Fruit fly (Drosophila melanogaster): ENCODE results near the gene CG17325.

The CG17325 gene

DNA sequence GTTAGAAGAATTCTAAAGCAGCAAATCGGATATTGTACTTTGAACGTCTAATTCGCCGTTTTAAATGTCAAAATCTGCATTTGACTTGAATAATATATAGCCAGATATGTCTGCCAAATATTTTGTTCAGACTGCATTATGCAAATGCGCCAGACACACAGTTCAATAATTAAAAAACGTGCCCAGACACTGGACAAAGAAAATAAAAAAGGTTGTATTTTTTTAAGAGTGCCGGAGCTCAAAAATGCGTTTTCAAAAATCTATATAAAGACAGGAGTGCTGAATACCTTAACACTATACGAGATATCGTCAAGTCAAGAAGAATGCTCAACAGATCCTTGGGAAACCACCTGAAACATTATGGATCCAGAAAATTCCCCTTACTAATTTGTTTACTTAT lies at the start of gene CG17325, which contains the start of gene CG42305:
CG17325 (plus strand) TSS at position 301 of the 400 bp plus-strand sequence.
CG42305 (plus strand) TSS at position 301 of the 400 bp plus-strand sequence.
- no peak for TF ChIP-seq noc (tag; optimal IDR thresholded peaks at IDR 0.05)

DNA sequence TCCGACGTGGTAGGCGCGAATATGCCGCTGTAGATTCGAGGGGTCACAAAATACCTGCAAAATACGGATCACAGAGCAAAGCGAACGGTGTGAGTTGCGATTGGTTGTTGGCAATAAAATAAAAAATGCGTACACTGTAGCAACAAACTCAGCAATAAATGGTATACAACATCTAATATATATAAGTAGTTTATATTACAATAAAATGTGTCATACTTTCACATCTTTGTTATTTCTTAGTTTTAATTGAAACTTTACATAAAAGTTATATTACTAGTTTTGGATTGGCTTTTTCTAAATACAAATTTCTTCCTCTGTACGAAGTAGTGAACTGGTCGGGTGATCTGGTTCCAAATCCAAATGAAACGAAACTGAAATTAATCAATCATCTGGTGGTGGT lies 46.7 kb upstream of the CG17325 start:
- TF ChIP-seq noc (tag; optimal IDR thresholded peaks at IDR 0.05): no peak

DNA sequence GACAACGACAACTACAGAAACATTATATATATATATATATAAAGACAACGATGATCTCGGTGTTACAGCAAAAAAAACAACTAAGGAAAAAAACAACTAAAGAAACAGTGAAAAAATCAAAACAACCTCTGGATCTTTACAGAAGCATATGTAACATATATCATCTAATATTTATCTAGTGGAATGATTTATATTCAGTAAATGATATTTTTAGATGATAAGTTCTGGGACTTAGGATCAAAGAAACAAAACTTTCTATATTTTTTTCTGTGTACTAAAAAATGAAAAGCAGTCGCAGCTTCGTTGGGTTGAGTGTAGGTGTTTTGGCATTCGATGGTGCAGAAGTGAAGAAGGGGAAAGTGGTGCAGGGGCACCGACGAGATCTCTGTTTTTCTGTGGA lies 45.3 kb upstream of the CG17325 start:
- TF ChIP-seq noc (tag; optimal IDR thresholded peaks at IDR 0.05): no peak

DNA sequence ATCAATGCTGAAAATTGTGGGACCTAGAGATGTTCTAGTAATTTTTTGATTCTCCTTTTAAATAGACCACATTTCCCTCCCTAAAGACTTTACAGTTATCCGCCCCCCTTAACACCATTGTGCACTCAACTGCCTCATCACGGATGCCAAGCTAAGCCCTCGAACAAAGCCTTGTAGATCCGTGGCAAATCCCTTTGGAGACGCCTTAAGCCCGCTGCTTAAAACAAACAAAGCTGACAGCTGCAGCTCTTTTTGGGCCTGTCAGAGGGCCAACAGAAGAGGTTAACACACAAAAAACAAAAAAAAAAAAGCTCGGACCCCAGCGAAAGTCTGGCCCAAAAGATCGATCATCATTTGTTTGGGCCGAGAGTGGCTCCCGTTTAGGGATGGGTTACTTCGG lies 44.6 kb upstream of the CG17325 start:
- no peak for TF ChIP-seq noc (tag; optimal IDR thresholded peaks at IDR 0.05)

DNA sequence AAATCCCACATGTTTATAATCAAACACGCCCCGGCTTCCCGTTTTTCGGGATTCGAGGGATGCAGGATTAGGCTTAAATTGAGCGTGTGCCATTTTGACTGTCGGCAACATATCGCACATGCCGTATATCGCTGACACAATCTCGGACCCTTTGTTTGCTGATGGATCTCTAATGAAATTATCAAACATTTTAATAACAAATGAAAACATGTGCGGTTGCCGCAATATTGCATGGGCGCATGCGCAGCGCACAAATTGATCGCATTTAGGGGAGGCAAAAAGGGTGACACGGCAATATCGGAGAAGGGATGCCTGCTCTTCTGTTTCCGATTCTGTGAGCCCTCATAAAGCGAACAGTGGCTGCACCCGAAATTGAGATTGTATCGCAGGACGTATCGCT lies 37.2 kb upstream of the CG17325 start:
- no peak for TF ChIP-seq noc (tag; optimal IDR thresholded peaks at IDR 0.05)

DNA sequence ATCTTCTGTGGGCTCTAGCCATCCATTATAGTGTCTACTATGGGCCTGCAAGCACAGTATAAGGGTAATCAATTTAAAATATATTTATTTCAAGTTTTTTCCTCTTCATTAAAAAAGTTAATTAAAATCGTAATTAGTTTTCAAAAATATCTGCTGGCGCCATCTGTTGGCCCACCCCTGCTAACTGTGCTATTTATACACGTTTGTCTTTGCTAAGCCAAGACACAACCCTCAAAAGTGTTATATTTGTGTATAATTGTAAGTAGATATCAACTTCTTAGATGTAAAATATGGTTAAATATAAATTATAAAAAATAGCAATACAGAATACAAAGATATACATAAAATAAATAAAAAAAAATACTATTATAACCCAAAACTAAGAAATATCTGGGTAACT lies 35.9 kb upstream of the CG17325 start:
- TF ChIP-seq noc (tag; optimal IDR thresholded peaks at IDR 0.05): no peak

DNA sequence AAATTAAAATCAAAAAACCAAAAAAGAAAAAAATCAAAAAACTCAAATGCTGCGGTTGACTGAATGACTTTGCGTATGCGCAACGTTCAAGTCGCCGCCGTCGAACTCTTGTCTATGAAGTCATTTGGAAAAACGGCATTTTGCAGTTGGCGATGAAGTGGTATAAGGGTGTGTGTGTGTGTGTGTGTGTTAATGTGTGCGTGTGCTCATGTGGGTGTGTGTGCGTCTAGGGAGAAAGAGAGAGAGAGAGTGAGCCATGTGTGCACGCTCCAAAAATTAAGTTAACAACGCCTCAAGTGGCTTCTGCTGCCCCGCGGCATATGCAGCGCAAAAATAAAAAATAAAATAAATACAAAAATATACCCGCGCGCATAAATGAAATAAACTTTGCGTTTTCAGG lies 35.0 kb upstream of the CG17325 start:
- no peak for TF ChIP-seq noc (tag; optimal IDR thresholded peaks at IDR 0.05)

DNA sequence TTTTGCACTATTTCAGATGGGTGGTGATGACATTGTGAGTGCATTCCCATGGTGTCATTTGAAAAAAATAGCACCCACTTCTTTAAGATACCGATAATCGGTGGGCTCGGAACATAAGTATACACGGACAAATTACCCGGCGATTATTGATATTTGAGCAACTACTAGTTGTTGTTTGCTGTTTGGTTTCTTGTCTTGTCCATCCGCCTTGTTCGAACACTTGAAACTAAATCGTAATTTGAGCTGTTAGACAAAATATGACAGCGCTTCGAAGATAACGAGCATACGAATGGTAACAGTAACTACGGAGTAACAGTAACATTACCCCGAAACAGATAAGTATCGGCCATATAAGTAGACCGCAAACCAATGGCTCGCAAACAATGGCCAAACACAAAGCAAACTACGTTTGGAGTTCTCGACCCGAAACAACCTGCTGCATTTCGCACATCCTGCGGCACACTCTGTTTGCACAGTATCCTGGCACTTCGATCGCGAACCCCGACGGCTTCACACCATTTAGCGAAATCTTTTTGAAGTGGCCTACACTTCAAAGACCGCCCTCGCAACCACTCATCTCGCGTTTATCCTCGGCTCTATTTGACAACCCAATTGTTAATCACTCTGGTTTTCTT lies 31.4 kb upstream of the CG17325 start:
- TF ChIP-seq noc (tag; optimal IDR thresholded peaks at IDR 0.05): no peak

DNA sequence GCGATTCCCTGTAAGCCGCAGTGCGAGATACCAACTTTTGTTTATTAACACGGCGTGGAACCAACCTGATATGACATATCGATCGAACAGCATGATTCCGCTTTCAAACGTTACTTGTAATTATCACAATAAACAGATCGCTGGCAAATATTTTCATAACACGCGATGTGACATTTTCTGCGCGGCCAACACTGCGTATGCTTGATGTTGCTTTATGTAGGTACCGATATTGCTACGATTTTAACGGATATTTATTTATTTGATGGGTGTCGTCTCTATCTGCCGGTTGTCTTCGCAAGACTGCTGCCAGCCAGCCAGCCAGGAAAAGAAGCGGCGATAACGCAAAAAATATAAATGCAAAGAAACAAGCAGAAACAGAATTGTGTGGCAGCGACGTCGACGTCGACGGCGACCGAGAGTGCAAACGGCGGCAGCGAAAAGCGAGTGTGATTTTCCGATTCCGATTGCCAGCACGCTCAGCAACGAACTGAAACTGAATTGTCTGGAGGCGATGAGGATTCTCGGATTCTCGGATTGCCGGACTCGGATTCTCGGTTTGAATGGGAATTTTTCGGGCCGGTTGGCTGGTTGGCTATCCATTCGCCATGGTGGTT lies 30.1 kb upstream of the CG17325 start:
- TF ChIP-seq noc (tag; optimal IDR thresholded peaks at IDR 0.05): no peak

DNA sequence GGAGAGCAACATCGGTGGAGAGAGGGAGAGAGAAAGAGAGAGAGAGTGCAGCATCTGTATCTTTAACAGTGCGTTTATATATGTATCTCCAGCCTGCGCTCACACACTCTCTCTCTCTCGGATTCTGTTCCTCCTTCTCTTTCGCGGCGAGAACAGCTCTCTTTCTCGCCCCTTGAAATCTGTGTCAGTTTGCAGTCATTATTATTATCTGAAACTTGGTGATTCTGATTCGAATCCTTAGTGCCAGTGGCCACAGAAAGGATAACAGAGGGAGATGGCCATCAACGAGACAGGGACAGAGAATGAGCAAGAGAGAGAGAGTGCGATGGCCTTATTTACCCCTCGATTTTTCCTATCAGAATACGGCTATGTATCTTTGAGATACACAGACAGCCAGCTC lies 29.5 kb upstream of the CG17325 start:
- no peak for TF ChIP-seq noc (tag; optimal IDR thresholded peaks at IDR 0.05)

DNA sequence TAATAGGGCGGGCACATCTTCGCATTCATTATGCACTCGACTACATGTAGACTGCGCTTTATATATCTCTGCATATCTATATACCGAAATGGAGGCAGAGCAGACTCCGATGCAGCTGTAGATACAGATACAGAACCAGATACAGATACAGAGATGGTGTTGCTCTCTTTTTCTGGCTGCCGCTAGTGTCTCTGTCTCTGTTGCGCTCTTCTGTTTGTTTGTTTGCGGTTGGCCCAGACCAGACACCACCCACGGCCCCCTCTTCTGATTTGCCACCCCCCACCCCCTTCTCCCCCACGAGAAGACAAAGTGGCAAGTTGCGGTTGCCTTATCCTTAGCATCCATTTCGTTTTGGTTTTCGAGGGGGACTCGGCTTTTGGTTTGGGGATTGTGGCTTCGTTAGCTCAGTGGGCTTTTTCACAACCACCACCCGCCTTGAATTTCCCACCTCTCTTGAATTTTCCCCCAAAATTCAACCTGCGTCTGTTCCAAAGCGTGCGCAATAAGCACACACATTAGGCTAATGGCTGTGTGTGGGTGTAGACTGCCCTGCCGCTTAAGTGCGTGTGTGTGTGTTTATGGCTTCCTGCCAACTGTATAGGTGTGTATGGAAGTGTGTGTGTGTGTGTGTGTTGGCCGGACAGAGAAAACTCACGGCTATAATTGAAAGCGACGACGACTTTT lies 28.9 kb upstream of the CG17325 start:
- no peak for TF ChIP-seq noc (tag; optimal IDR thresholded peaks at IDR 0.05)

DNA sequence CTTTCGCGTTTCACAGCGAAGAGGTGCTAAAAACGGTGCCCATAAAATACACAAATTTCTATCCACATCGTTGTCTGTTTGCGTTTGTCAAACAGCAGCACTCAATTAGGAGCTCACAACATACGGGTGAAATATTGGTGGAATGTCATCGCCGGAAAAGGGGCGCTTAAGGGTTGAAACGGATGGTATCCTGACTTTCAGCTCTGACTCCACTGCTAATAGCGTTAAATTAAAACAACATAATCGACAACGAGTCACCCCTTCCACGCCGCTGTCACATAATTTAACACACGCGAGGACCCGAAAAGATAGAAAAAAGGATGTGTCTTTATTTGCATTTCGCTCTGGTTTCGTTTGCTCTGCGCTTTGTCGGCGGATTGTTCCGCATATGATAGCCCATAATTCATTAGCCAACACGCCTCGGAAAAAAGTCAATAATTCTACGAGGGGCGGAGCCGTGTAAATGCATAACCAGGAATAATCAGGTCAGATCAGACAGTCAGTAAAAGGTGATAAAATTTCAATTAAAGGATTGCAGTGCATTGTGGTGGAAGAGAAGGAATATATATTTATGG lies 27.3 kb upstream of the CG17325 start:
- TF ChIP-seq noc (tag; optimal IDR thresholded peaks at IDR 0.05): no peak

DNA sequence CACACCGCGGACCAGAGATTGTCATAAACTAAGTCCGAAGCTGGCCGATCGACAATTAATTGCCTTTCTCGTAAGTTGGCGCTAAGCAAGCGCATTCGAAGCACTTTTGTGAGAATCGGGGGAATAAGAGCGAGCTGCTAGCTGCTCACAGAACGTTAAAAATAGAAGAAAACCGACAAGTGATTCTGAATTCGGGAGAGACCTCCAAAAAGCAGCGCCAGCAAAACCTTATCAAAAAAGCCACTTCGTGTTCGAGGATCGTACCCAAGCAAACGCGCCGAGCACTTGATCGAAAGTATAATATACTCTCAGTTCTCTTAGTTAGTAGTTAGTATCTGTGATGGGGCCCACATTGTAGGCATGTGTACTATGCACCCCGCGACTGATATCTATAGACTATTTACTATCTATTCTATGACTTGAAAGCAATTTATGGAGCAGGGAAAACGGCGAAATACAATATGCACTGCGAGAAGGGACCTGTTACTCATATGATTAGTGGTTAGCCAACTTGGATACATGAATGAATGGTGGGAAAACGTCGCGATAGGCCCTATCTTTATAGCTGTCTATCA lies 24.9 kb upstream of the CG17325 start:
- TF ChIP-seq noc (tag; optimal IDR thresholded peaks at IDR 0.05): peak; percentile 30

DNA sequence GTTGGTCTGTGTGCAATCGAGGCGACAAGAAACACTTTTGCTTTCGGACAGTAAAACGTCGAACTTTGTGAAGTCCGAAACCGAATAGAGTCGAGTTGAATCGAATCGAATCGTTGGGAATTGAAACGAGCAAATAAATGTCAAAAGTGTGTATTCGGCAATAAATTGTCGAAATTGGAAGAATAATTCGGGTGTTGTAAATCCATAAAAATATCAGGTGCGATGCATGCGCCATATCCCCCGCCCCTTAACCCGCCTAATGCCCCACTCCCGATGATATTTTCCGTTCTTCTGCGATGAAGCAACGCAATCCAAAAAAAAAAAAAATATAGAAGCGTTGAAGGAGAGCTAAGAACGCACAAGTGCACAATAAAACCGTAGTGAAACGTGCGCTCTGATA lies 23.5 kb upstream of the CG17325 start:
- TF ChIP-seq noc (tag; optimal IDR thresholded peaks at IDR 0.05): no peak

DNA sequence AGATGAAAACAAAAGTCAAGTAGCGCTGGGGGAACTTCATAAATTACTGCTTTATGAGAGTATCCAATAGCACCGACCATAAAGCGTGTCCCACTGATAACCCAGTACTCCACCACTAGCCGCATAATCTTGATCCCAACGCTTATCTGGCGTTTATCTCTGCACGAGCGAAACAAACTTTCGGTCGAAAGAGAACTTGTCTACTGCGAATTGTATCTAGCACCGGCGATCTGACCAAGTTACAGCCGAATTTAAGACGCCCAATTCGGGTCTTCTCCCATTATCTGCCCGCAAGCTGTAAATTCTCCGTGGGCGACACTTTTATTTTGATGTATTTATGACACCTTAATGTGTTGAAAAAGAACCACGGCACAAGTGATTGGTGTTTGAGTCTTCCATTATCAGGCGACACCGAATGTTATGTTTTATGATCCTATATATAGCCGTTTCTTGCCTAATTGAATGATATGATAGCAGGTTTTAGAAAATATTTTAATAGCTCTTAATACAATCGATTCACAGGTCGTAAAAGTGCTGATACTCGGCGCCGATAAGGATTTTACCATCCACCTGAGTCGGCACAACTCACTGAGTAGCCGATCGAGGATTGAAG lies 22.6 kb upstream of the CG17325 start:
- peak; percentile 87 for TF ChIP-seq noc (tag; optimal IDR thresholded peaks at IDR 0.05)

DNA sequence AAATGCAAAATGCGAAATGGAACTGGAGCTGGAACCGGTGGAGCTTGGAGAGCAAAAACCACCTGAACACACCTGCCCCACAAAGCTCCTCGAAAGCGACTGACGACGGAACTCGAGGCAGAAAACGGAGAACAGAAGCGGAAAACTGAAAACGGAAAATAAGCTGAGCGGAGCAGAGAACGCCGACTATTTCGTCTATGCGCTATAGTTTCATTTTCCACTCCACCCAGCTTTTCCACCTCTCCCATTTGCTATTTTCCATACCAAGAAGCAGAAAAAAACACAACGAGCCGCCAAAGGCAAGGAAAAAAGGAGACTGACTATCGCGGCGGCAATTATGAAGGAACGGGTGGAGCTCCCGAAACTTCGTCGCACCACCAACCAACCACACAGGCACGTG lies 19.6 kb upstream of the CG17325 start, which contains the start of gene ham:
ham (minus strand) TSS at position 101 of the 400 bp plus-strand sequence.
- no peak for TF ChIP-seq noc (tag; optimal IDR thresholded peaks at IDR 0.05)

Measured in whole organism, larva.